Worm (Caenorhabditis elegans): ENCODE data around the gene ZK616.5.

The ZK616.5 gene

ce11 chrIV:5354124-5354523 is 37.6 kb upstream of the ZK616.5 start, which contains the start of gene Y4C6B.1:
Y4C6B.1 (plus strand) TSS chrIV:5354488.
- TF ChIP-seq hpl-2 (GFP tag; optimal IDR thresholded peaks at IDR 0.05), result no peak
- TF ChIP-seq egl-27 (tag; optimal IDR thresholded peaks at IDR 0.05), result no peak
- TF ChIP-seq hlh-4 (tag; optimal IDR thresholded peaks at IDR 0.05), result no peak
- TF ChIP-seq egl-13 (tag; optimal IDR thresholded peaks at IDR 0.05), result no peak
- TF ChIP-seq elt-2 (tag; optimal IDR thresholded peaks at IDR 0.05), result no peak
- TF ChIP-seq pag-3 (tag; optimal IDR thresholded peaks at IDR 0.05; ENCODE audit: borderline replicate concordance, insufficient read depth), result no peak
- TF ChIP-seq fkh-10 (GFP tag; optimal IDR thresholded peaks at IDR 0.05), result no peak
- no peak for TF ChIP-seq nhr-28 (tag; optimal IDR thresholded peaks at IDR 0.05)
- TF ChIP-seq mab-9 (GFP tag; IDR thresholded peaks at IDR 0.05), result no peak
- TF ChIP-seq tlp-1 (tag; optimal IDR thresholded peaks at IDR 0.05), result no peak
- TF ChIP-seq ceh-88 (GFP tag; IDR thresholded peaks at IDR 0.05), result no peak
- peak; percentile 3 for TF ChIP-seq rnt-1 (tag; optimal IDR thresholded peaks at IDR 0.05)
- TF ChIP-seq aly-2 (tag; optimal IDR thresholded peaks at IDR 0.05), result no peak
- no peak for TF ChIP-seq dsc-1 (tag; optimal IDR thresholded peaks at IDR 0.05)
- no peak for TF ChIP-seq fkh-4 (tag; optimal IDR thresholded peaks at IDR 0.05; ENCODE audit: borderline replicate concordance)
- TF ChIP-seq xbp-1 (tag; optimal IDR thresholded peaks at IDR 0.05), result no peak
- no peak for TF ChIP-seq jun-1 (tag; optimal IDR thresholded peaks at IDR 0.05)
- TF ChIP-seq lir-3 (tag; optimal IDR thresholded peaks at IDR 0.05; ENCODE audit: poor library complexity), result no peak
- TF ChIP-seq lin-35 (GFP tag; optimal IDR thresholded peaks at IDR 0.05), result peak; percentile 3 to 74
- TF ChIP-seq unc-130 (tag; optimal IDR thresholded peaks at IDR 0.05), result no peak
- TF ChIP-seq efl-1 (optimal IDR thresholded peaks at IDR 0.05), result peak; percentile 18 to 57
- TF ChIP-seq efl-1 (GFP tag; optimal IDR thresholded peaks at IDR 0.05 in 1 of 2), result peak; percentile 69 to 95
- peak; percentile 42 to 92 for TF ChIP-seq lsy-2 (tag; optimal IDR thresholded peaks at IDR 0.05)
- TF ChIP-seq dpl-1 (GFP tag; optimal IDR thresholded peaks at IDR 0.05), result peak; percentile 21 to 74 (median 53)
- TF ChIP-seq C04F5.9 (tag; optimal IDR thresholded peaks at IDR 0.05), result no peak
- no peak for TF ChIP-seq unc-86 (tag; optimal IDR thresholded peaks at IDR 0.05)
- no peak for TF ChIP-seq ama-1 (optimal IDR thresholded peaks at IDR 0.05)
- no peak for TF ChIP-seq sptf-1 (tag; optimal IDR thresholded peaks at IDR 0.05)

DNA sequence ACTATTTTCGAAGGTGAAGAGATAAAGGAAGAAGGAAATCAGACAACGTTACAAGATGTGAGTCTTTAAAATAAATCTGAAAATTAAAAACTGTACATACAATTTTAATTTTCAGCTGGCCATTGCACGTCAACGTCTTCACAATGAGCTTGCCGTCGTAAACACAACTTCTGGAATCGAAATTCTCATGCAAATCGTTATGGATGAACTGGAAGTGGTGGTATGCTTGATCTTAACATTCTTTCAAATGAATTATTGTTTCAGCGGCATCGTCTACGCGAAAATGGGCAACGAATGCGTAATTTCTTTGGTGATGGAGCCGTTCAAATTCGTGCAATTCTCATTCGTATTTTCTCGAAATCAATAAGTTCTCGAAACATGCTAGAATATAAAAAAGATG is 37.2 kb upstream of the ZK616.5 start:
- no peak for TF ChIP-seq ets-5 (GFP tag; IDR thresholded peaks at IDR 0.05)
- no peak for TF ChIP-seq unc-130 (tag; optimal IDR thresholded peaks at IDR 0.05)
- no peak for TF ChIP-seq C16A3.4 (tag; optimal IDR thresholded peaks at IDR 0.05)
- no peak for TF ChIP-seq ceh-8 (GFP tag; optimal IDR thresholded peaks at IDR 0.05)

DNA sequence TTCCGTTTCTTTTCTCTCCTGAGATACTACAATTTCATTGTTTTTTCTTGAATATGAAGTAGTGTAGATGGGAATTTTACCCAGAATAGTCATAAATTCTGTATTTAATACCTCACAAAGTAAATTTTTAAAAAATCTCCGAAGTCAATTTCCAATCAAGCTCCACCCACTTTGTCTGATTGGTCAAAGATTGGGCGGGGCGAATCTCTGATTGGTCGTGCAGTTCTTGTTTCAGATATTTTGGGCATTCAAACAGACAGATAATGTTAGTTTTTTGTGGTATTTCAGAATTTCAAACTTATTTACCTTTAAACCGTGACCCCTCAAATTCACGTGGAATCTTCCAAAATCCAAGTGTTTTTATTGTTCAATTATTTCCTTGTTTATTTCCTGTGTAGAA is 31.2 kb upstream of the ZK616.5 start, which contains the start of gene F41H10.5:
Gene F41H10.5 (plus strand): TSS at position 375 of the 400 bp plus-strand sequence.
- TF ChIP-seq nhr-19 (GFP tag; conservative IDR thresholded peaks at IDR 0.05) (no peak), Y116A8C.19 (tag; optimal IDR thresholded peaks at IDR 0.05; ENCODE audit: borderline replicate concordance) (no peak), C04F5.9 (tag; optimal IDR thresholded peaks at IDR 0.05) (no peak), pax-3 (tag; optimal IDR thresholded peaks at IDR 0.05) (no peak), efl-1 (optimal IDR thresholded peaks at IDR 0.05) (no peak), efl-1 (GFP tag; optimal IDR thresholded peaks at IDR 0.05 in 1 of 2) (no peak), fkh-8 (tag; optimal IDR thresholded peaks at IDR 0.05) (no peak), elt-3 (tag; optimal IDR thresholded peaks at IDR 0.05) (no peak), aha-1 (tag; optimal IDR thresholded peaks at IDR 0.05) (no peak), nhr-76 (tag; optimal IDR thresholded peaks at IDR 0.05) (no peak), lin-15B (tag; optimal IDR thresholded peaks at IDR 0.05) (no peak), nhr-71 (tag; optimal IDR thresholded peaks at IDR 0.05) (no peak)
